Fruit fly (Drosophila melanogaster): ENCODE data around the gene Afti.

Afti gene

dm6 chr3R:14308801-14309217, 17.7 kb downstream of the Afti start, which contains the start of gene Polr2I (continued):
- TF ChIP-seq dpn (GFP tag; optimal IDR thresholded peaks at IDR 0.05) (peak in 1 of 2 experiments; percentile 10), CG5180 (GFP tag; optimal IDR thresholded peaks at IDR 0.05) (no peak), ftz-f1 (GFP tag; optimal IDR thresholded peaks at IDR 0.05) (no peak), ash1 (GFP tag; optimal IDR thresholded peaks at IDR 0.05) (no peak), chinmo (GFP tag; IDR thresholded peaks at IDR 0.05; ENCODE audit: partially characterized antibody) (0 out of 4 replicates have a peak, but pooled peaks have one; percentile 23), CG2120 (GFP tag; optimal IDR thresholded peaks at IDR 0.05) (peak; percentile 30), Dref (GFP tag; IDR thresholded peaks at IDR 0.05) (no peak), CG7786 (GFP tag; optimal IDR thresholded peaks at IDR 0.05) (no peak), nmo (GFP tag; optimal IDR thresholded peaks at IDR 0.05) (peak; percentile 72), sr (GFP tag; IDR thresholded peaks at IDR 0.05) (no peak), CG10959 (GFP tag; IDR thresholded peaks at IDR 0.05) (peak; percentile 88), pan (optimal IDR thresholded peaks at IDR 0.05) (no peak), pan (GFP tag; optimal IDR thresholded peaks at IDR 0.05 in 1 of 2, IDR thresholded peaks at IDR 0.05 in 1 of 2) (peak in 1 of 2 experiments; percentile 27), nom (GFP tag; optimal IDR thresholded peaks at IDR 0.05) (no peak), CG1233 (GFP tag; optimal IDR thresholded peaks at IDR 0.05) (peak; percentile 16), Fer2 (tag; optimal IDR thresholded peaks at IDR 0.05) (no peak), Blimp-1 (GFP tag; optimal IDR thresholded peaks at IDR 0.05) (no peak), bigmax (GFP tag; optimal IDR thresholded peaks at IDR 0.05) (no peak), CG2875 (GFP tag; optimal IDR thresholded peaks at IDR 0.05) (no peak), ems (GFP tag; optimal IDR thresholded peaks at IDR 0.05) (no peak), CG34376 (GFP tag; optimal IDR thresholded peaks at IDR 0.05) (no peak), schlank (tag; optimal IDR thresholded peaks at IDR 0.05) (no peak), lov (optimal IDR thresholded peaks at IDR 0.05) (no peak), lov (GFP tag; IDR thresholded peaks at IDR 0.05) (no peak), da (GFP tag; optimal IDR thresholded peaks at IDR 0.05) (no peak), Sox102F (GFP tag; optimal IDR thresholded peaks at IDR 0.05) (no peak), CG15479 (GFP tag; optimal IDR thresholded peaks at IDR 0.05) (no peak), CG17385 (GFP tag; optimal IDR thresholded peaks at IDR 0.05) (peak; percentile 27), trh (GFP tag; optimal IDR thresholded peaks at IDR 0.05) (no peak), sisA (GFP tag; IDR thresholded peaks at IDR 0.05) (0 out of 2 replicates have a peak, but pooled peaks have one; percentile 10), ara (GFP tag; IDR thresholded peaks at IDR 0.05) (no peak)

dm6 chr3R:14307972-14308673, 18.4 kb downstream of the Afti start:
- TF ChIP-seq corto (GFP tag; optimal IDR thresholded peaks at IDR 0.05) (no peak), Deaf1 (tag; optimal IDR thresholded peaks at IDR 0.05) (no peak), Adf1 (GFP tag; IDR thresholded peaks at IDR 0.05) (0 out of 2 replicates have a peak, but pooled peaks have one; percentile 32), ftz-f1 (GFP tag; optimal IDR thresholded peaks at IDR 0.05) (peak; percentile 95), MESR4 (GFP tag; optimal IDR thresholded peaks at IDR 0.05) (peak; percentile 67), CG42726 (GFP tag; IDR thresholded peaks at IDR 0.05; ENCODE audit: partially characterized antibody) (0 out of 2 replicates have a peak, but pooled peaks have one; percentile 36), CG8388 (GFP tag; optimal IDR thresholded peaks at IDR 0.05) (no peak), CG8290 (GFP tag; optimal IDR thresholded peaks at IDR 0.05) (peak; percentile 74), CG8290 (tag; optimal IDR thresholded peaks at IDR 0.05) (peak; percentile 81 to 87), grn (GFP tag; optimal IDR thresholded peaks at IDR 0.05) (peak; percentile 90), gro (GFP tag; optimal IDR thresholded peaks at IDR 0.05) (peak; percentile 42), tx (GFP tag; optimal IDR thresholded peaks at IDR 0.05) (no peak), CG31365 (tag; optimal IDR thresholded peaks at IDR 0.05) (no peak), CG12219 (GFP tag; optimal IDR thresholded peaks at IDR 0.05) (no peak), chinmo (GFP tag; IDR thresholded peaks at IDR 0.05; ENCODE audit: partially characterized antibody) (0 out of 4 replicates have a peak, but pooled peaks have one; percentile 72), unpg (GFP tag; optimal IDR thresholded peaks at IDR 0.05) (no peak), pros (GFP tag; optimal IDR thresholded peaks at IDR 0.05) (peak; percentile 67), nerfin-2 (GFP tag; IDR thresholded peaks at IDR 0.05; ENCODE audit: partially characterized antibody) (peak; percentile 51; the same call in 1 of the 2 replicates), CG7987 (GFP tag; optimal IDR thresholded peaks at IDR 0.05) (peak; percentile 10), CG17568 (GFP tag; optimal IDR thresholded peaks at IDR 0.05) (no peak), sqz (GFP tag; optimal IDR thresholded peaks at IDR 0.05) (no peak)

All from whole organism, embryonic.